Worm (Caenorhabditis elegans) whole organism, young adult: ENCODE measurements around the gene C56C10.7.
A peak's percentile ranks its signal among the peaks of the same experiment; 100 is the strongest.

Experiments used
- B0035.1 ChIP-seq: sonication (generic microtip); optimal IDR thresholded peaks from 2 replicates; lab custom pipeline; 2016; ENCODE audit warnings: missing genetic modification characterization, mild to moderate bottlenecking, missing compliant biosample characterization, missing genotype, missing genetic modification reagents
- B0336.3 ChIP-seq: fragments of 200-800 bp; sonication (Bioruptor generic); IDR thresholded peaks from 2 replicates; pipeline ENCODE4 v1.3.6; 2022; ENCODE audit warnings: missing genetic modification characterization, missing compliant biosample characterization
- C06A6.2 ChIP-seq: fragments of 200-800 bp; sonication (Bioruptor generic); conservative IDR thresholded peaks from 2 replicates; pipeline ENCODE4 v1.3.6; 2022; ENCODE audit warnings: missing genetic modification characterization, missing compliant biosample characterization
- F22D6.2 ChIP-seq: sonication (generic microtip); optimal IDR thresholded peaks from 2 replicates; lab custom pipeline; 2016; ENCODE audit warnings: mild to moderate bottlenecking, missing genetic modification characterization, missing compliant biosample characterization
- F23B12.7 ChIP-seq: sonication (generic microtip); optimal IDR thresholded peaks from 2 replicates; lab custom pipeline; 2017; ENCODE audit warnings: missing genetic modification characterization, mild to moderate bottlenecking, missing compliant biosample characterization, antibody characterized with exemption, moderate library complexity; ENCODE audit not compliant: insufficient read depth
- F39B2.1 ChIP-seq: fragments of 200-800 bp; sonication (Bioruptor generic); IDR thresholded peaks from 2 replicates; pipeline ENCODE4 v1.3.6; 2022; ENCODE audit warnings: missing genetic modification reagents, missing genetic modification characterization, missing compliant biosample characterization
- F52B5.7 ChIP-seq: sonication (generic microtip); optimal IDR thresholded peaks from 2 replicates; lab custom pipeline; 2016; ENCODE audit warnings: mild to moderate bottlenecking, missing genetic modification characterization, missing compliant biosample characterization
- K11D2.4 ChIP-seq: fragments of 200-800 bp; sonication (Bioruptor generic); IDR thresholded peaks from 2 replicates; pipeline ENCODE4 v1.3.6; 2022; ENCODE audit warnings: missing genetic modification reagents, missing genetic modification characterization, missing compliant biosample characterization
- Y95B8A.8 ChIP-seq: fragments of 200-800 bp; sonication (Bioruptor generic); IDR thresholded peaks from 2 replicates; pipeline ENCODE4 v1.3.6; 2022; ENCODE audit warnings: missing genetic modification reagents, missing genetic modification characterization, missing compliant biosample characterization
- aptf-3 ChIP-seq: fragments of 200-800 bp; sonication (Bioruptor generic); IDR thresholded peaks from 2 replicates; pipeline ENCODE4 v1.3.6; 2022; ENCODE audit warnings: missing genetic modification characterization, missing compliant biosample characterization
- atf-7 ChIP-seq: sonication (generic microtip); optimal IDR thresholded peaks from 2 replicates; lab custom pipeline; 2017; ENCODE audit warnings: mild to moderate bottlenecking, missing genetic modification characterization, missing compliant biosample characterization
- athp-1 ChIP-seq: sonication (generic microtip); optimal IDR thresholded peaks from 2 replicates; lab custom pipeline; 2017; ENCODE audit warnings: mild to moderate bottlenecking, missing genetic modification characterization, missing compliant biosample characterization
- attf-5 ChIP-seq: fragments of 200-800 bp; sonication (Bioruptor generic); optimal IDR thresholded peaks from 2 replicates; lab custom pipeline; 2018; ENCODE audit warnings: mild to moderate bottlenecking, missing genetic modification characterization, missing compliant biosample characterization
- bed-2 ChIP-seq: fragments of 200-800 bp; sonication (Bioruptor generic); IDR thresholded peaks from 2 replicates; pipeline ENCODE4 v1.3.6; 2022; ENCODE audit warnings: missing genetic modification reagents, missing genetic modification characterization, missing compliant biosample characterization
- ccch-3 ChIP-seq: fragments of 200-800 bp; sonication (Bioruptor generic); optimal IDR thresholded peaks from 2 replicates; lab custom pipeline; 2018; ENCODE audit warnings: mild to moderate bottlenecking, missing genetic modification characterization, missing compliant biosample characterization
- cebp-1 ChIP-seq, 2 experiments: fragments of 200-800 bp in 1 of 2; sonication (Bioruptor generic) in 1 of 2; sonication (generic microtip) in 1 of 2; IDR thresholded peaks in 1 of 2; optimal IDR thresholded peaks in 1 of 2; 2 replicates each; pipeline versions ENCODE4 v1.3.6 to Lab custom; 2017 to 2022; ENCODE audit warnings: missing compliant biosample characterization in 2 of 2, missing genetic modification characterization in 2 of 2, mild to moderate bottlenecking in 1 of 2, missing genetic modification reagents in 1 of 2, moderate library complexity in 1 of 2
- ceh-100 ChIP-seq: fragments of 200-800 bp; sonication (Bioruptor generic); IDR thresholded peaks from 2 replicates; pipeline ENCODE4 v1.3.6; 2022; ENCODE audit warnings: missing genetic modification reagents, missing genetic modification characterization, missing compliant biosample characterization
- ceh-79 ChIP-seq: sonication (generic microtip); optimal IDR thresholded peaks from 2 replicates; lab custom pipeline; 2017; ENCODE audit warnings: mild to moderate bottlenecking, missing genetic modification characterization, missing compliant biosample characterization
- dpff-1 ChIP-seq: sonication (generic microtip); optimal IDR thresholded peaks from 2 replicates; lab custom pipeline; 2017; ENCODE audit warnings: mild to moderate bottlenecking, missing genetic modification characterization, missing compliant biosample characterization
- dpl-1 ChIP-seq: fragments of 150-350 bp; optimal IDR thresholded peaks from 2 replicates; lab custom pipeline; 2014; ENCODE audit warnings: missing biosample characterization, missing genetic modification reagents, missing genetic modification characterization
- egl-44 ChIP-seq: fragments of 200-800 bp; sonication (Bioruptor generic); IDR thresholded peaks from 2 replicates; pipeline ENCODE4 v1.3.6; 2022; ENCODE audit warnings: missing genetic modification reagents, missing genetic modification characterization, missing compliant biosample characterization
- gei-17 ChIP-seq: fragments of 200-800 bp; sonication (Bioruptor generic); optimal IDR thresholded peaks from 2 replicates; lab custom pipeline; 2018; ENCODE audit warnings: mild to moderate bottlenecking, missing genetic modification characterization, missing compliant biosample characterization
- hlh-12 ChIP-seq: sonication (generic microtip); optimal IDR thresholded peaks from 2 replicates; lab custom pipeline; 2016; ENCODE audit warnings: missing genetic modification characterization, missing compliant biosample characterization
- lin-54 ChIP-seq: fragments of 200-800 bp; sonication (Bioruptor generic); optimal IDR thresholded peaks from 2 replicates; lab custom pipeline; 2018; ENCODE audit warnings: mild to moderate bottlenecking, missing genetic modification characterization, missing compliant biosample characterization
- lir-1 ChIP-seq: fragments of 200-800 bp; sonication (Bioruptor generic); conservative IDR thresholded peaks from 2 replicates; pipeline ENCODE4 v1.3.6; 2022; ENCODE audit warnings: missing genetic modification reagents, missing genetic modification characterization, missing compliant biosample characterization
- lsy-27 ChIP-seq: sonication (generic microtip); optimal IDR thresholded peaks from 2 replicates; lab custom pipeline; 2017; ENCODE audit warnings: missing genetic modification characterization, mild to moderate bottlenecking, missing compliant biosample characterization, antibody characterized with exemption, missing genotype, borderline replicate concordance; ENCODE audit not compliant: insufficient read depth
- madf-10 ChIP-seq: sonication (generic microtip); optimal IDR thresholded peaks from 2 replicates; lab custom pipeline; 2016; ENCODE audit warnings: mild to moderate bottlenecking, missing genetic modification characterization, missing compliant biosample characterization
- madf-3 ChIP-seq: fragments of 200-800 bp; sonication (Bioruptor generic); IDR thresholded peaks from 2 replicates; pipeline ENCODE4 v1.3.6; 2022; ENCODE audit warnings: missing genetic modification reagents, missing genetic modification characterization, missing compliant biosample characterization
- mel-28 ChIP-seq: sonication (generic microtip); optimal IDR thresholded peaks from 2 replicates; lab custom pipeline; 2016; ENCODE audit warnings: borderline replicate concordance, mild to moderate bottlenecking, missing genetic modification characterization, missing compliant biosample characterization
- mes-4 ChIP-seq: sonication (generic microtip); optimal IDR thresholded peaks from 2 replicates; lab custom pipeline; 2016; ENCODE audit warnings: missing genotype, missing genetic modification characterization, missing compliant biosample characterization
- nfyb-1 ChIP-seq: fragments of 200-800 bp; sonication (Bioruptor generic); IDR thresholded peaks from 2 replicates; pipeline ENCODE4 v1.3.6; 2022; ENCODE audit warnings: missing genetic modification reagents, missing genetic modification characterization, missing compliant biosample characterization
- nhr-27 ChIP-seq: fragments of 200-800 bp; sonication (Bioruptor generic); optimal IDR thresholded peaks from 2 replicates; lab custom pipeline; 2018; ENCODE audit warnings: mild to moderate bottlenecking, missing genetic modification characterization, moderate library complexity, missing compliant biosample characterization
- nhr-80 ChIP-seq: sonication (generic microtip); optimal IDR thresholded peaks from 2 replicates; lab custom pipeline; 2016; ENCODE audit warnings: missing genetic modification characterization, missing compliant biosample characterization
- nhr-90 ChIP-seq: sonication (generic microtip); optimal IDR thresholded peaks from 2 replicates; lab custom pipeline; 2016; ENCODE audit warnings: missing genotype, mild to moderate bottlenecking, missing genetic modification characterization, missing compliant biosample characterization
- pha-4 ChIP-seq: fragments of 150-350 bp; sonication (generic microtip); optimal IDR thresholded peaks from 2 replicates; lab custom pipeline; 2014; ENCODE audit warnings: missing biosample characterization, missing genetic modification reagents, missing genetic modification characterization
- rpc-1 ChIP-seq, 2 experiments: fragments of 150-350 bp in 1 of 2; sonication (generic microtip) in 1 of 2; optimal IDR thresholded peaks; 2 replicates each; lab custom pipeline; 2014 to 2018; ENCODE audit warnings: missing biosample characterization in 1 of 2, missing genetic modification characterization in 1 of 2, missing genetic modification reagents in 1 of 2, missing genotype in 1 of 2
- sdz-38 ChIP-seq: sonication (generic microtip); optimal IDR thresholded peaks from 2 replicates; lab custom pipeline; 2016; ENCODE audit warnings: missing genotype, missing genetic modification characterization, missing compliant biosample characterization
- sea-2 ChIP-seq: fragments of 200-800 bp; sonication (Bioruptor generic); IDR thresholded peaks from 2 replicates; pipeline ENCODE4 v1.3.6; 2022; ENCODE audit warnings: missing genetic modification characterization, missing compliant biosample characterization
- snpc-1.3 ChIP-seq: sonication (generic microtip); optimal IDR thresholded peaks from 2 replicates; lab custom pipeline; 2017; ENCODE audit warnings: missing genetic modification characterization, mild to moderate bottlenecking, missing compliant biosample characterization, antibody characterized with exemption, moderate library complexity, missing genotype, missing genetic modification reagents; ENCODE audit not compliant: insufficient read depth
- snpc-4 ChIP-seq, 5 experiments: fragments of 150-350 bp in 1 of 5; sonication (generic microtip) in 4 of 5; optimal IDR thresholded peaks; 2 replicates each; lab custom pipeline; 2014 to 2018; ENCODE audit warnings: missing genetic modification characterization in 5 of 5, missing biosample characterization in 3 of 5, antibody characterized with exemption in 2 of 5, mild to moderate bottlenecking in 2 of 5, missing compliant biosample characterization in 2 of 5, missing genotype in 2 of 5, moderate library complexity in 2 of 5, missing genetic modification reagents in 1 of 5
- tbx-9 ChIP-seq: sonication (generic microtip); optimal IDR thresholded peaks from 2 replicates; lab custom pipeline; 2016; ENCODE audit warnings: borderline replicate concordance, missing genetic modification characterization, inconsistent platforms, missing compliant biosample characterization
- unc-62 ChIP-seq: fragments of 150-350 bp; optimal IDR thresholded peaks from 2 replicates; lab custom pipeline; 2014; ENCODE audit warnings: missing biosample characterization, missing genetic modification reagents, missing genetic modification characterization
- xnd-1 ChIP-seq: sonication (generic microtip); optimal IDR thresholded peaks from 2 replicates; lab custom pipeline; 2016; ENCODE audit warnings: missing genotype, missing genetic modification reagents, missing genetic modification characterization, missing compliant biosample characterization
- ztf-26 ChIP-seq: sonication (generic microtip); optimal IDR thresholded peaks from 2 replicates; lab custom pipeline; 2017; ENCODE audit warnings: missing genetic modification characterization, missing compliant biosample characterization
- ztf-28 ChIP-seq: fragments of 200-800 bp; sonication (Bioruptor generic); IDR thresholded peaks from 2 replicates; pipeline ENCODE4 v1.3.6; 2022; ENCODE audit warnings: missing genetic modification reagents, missing genetic modification characterization, missing compliant biosample characterization
- ztf-3 ChIP-seq: fragments of 200-800 bp; sonication (Bioruptor generic); optimal IDR thresholded peaks from 2 replicates; lab custom pipeline; 2018; ENCODE audit warnings: mild to moderate bottlenecking, missing genetic modification characterization, missing compliant biosample characterization
- ztf-6 ChIP-seq: fragments of 200-800 bp; sonication (Bioruptor generic); IDR thresholded peaks from 2 replicates; pipeline ENCODE4 v1.3.6; 2022; ENCODE audit warnings: missing genetic modification reagents, missing genetic modification characterization, missing compliant biosample characterization

C56C10.7 gene

DNA sequence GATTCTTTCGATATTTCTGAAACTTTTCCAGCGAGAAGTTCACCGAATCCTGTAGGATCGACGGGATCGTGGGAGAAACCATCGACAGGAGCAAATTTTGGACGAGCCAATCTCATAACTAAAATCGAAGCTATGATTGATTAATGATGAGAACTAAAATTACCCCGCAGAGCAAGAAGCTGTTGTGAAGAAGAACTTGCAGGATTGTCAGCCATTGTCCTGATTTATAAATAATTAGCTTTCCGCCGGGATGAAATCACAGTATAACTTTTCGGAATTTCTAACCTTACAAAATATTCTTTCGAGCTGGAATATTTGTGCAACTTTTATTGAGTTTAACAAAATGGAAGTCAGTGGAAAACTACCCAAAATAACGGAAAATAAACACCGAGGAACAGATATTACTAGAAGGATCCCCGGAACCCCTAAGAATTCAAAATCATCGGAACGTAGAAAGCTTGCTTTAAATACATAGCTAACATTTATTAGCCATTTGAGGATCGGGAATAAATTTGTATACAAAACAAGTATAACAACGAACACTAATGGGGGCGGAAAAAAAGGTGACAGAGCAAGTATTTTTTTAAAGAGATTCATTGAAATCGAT, at the start of gene C56C10.7:
TSS of gene C56C10.7 (minus strand) at position 312 of the 607 bp plus-strand sequence.
- no peak for TF ChIP-seq rpc-1 (optimal IDR thresholded peaks at IDR 0.05; lab: Kevin White, UChicago)
- TF ChIP-seq rpc-1 (tag; optimal IDR thresholded peaks at IDR 0.05; lab: Kevin White, UChicago) = no peak
- TF ChIP-seq gei-17 (GFP tag; lab: Kevin White, UChicago) = no peak
- no peak for TF ChIP-seq Y95B8A.8 (GFP tag; lab: Robert Waterston, UW)
- TF ChIP-seq xnd-1 = peak; percentile 38
- TF ChIP-seq bed-2 (GFP tag; lab: Robert Waterston, UW) = no peak
- peak; percentile 94 for TF ChIP-seq B0336.3
- no peak for TF ChIP-seq K11D2.4 (GFP tag; lab: Robert Waterston, UW)
- no peak for TF ChIP-seq ztf-3 (GFP tag; lab: Kevin White, UChicago)
- TF ChIP-seq ccch-3 = no peak
- TF ChIP-seq C06A6.2 (GFP tag; lab: Robert Waterston, UW) = no peak
- no peak for TF ChIP-seq tbx-9 (tag; lab: Kevin White, UChicago)
- no peak for TF ChIP-seq nhr-80 (tag; lab: Kevin White, UChicago)
- peak; percentile 34 for TF ChIP-seq dpff-1 (tag; lab: Kevin White, UChicago)
- TF ChIP-seq cebp-1 (GFP tag; IDR thresholded peaks at IDR 0.05; lab: Robert Waterston, UW) = no peak
- TF ChIP-seq cebp-1 (tag; optimal IDR thresholded peaks at IDR 0.05; lab: Kevin White, UChicago) = peak; percentile 54
- peak; percentile 13 for TF ChIP-seq mes-4 (tag; lab: Kevin White, UChicago)
- TF ChIP-seq ceh-79 = peak; percentile 3
- no peak for TF ChIP-seq unc-62
- TF ChIP-seq pha-4 (tag; lab: Kevin White, UChicago) = no peak
- TF ChIP-seq egl-44 (GFP tag; lab: Robert Waterston, UW) = peak; percentile 43
- no peak for TF ChIP-seq mel-28 (tag; lab: Kevin White, UChicago)
- peak; percentile 69; the same call in 1 of the 2 replicates for TF ChIP-seq nfyb-1
- peak; percentile 29 for TF ChIP-seq B0035.1
- TF ChIP-seq ztf-6 (GFP tag; lab: Robert Waterston, UW) = no peak
- peak; percentile 34 for TF ChIP-seq ztf-26 (tag; lab: Kevin White, UChicago)
- TF ChIP-seq madf-10 (tag; lab: Kevin White, UChicago) = peak; percentile 34
- TF ChIP-seq ceh-100 = peak; percentile 63
- TF ChIP-seq athp-1 = peak; percentile 76
- no peak for TF ChIP-seq attf-5 (GFP tag; lab: Kevin White, UChicago)
- no peak for TF ChIP-seq sea-2
- TF ChIP-seq lin-54 (GFP tag; lab: Kevin White, UChicago) = peak; percentile 79
- TF ChIP-seq nhr-27 (tag; lab: Kevin White, UChicago) = peak; percentile 49
- no peak for TF ChIP-seq F23B12.7 (tag; lab: Kevin White, UChicago)
- TF ChIP-seq snpc-1.3 (tag; lab: Kevin White, UChicago) = peak; percentile 67
- TF ChIP-seq snpc-4 (GFP tag; optimal IDR thresholded peaks at IDR 0.05; lab: Kevin White, UChicago) = peak; percentile 44
- peak in 2 of 4 experiments; percentile 30 to 61 for TF ChIP-seq snpc-4 (tag; optimal IDR thresholded peaks at IDR 0.05; lab: Kevin White, UChicago)
- TF ChIP-seq madf-3 = peak; percentile 94
- TF ChIP-seq sdz-38 (tag; lab: Kevin White, UChicago) = no peak
- TF ChIP-seq F39B2.1 (GFP tag; lab: Robert Waterston, UW) = peak; percentile 91
- TF ChIP-seq F22D6.2 = no peak
- TF ChIP-seq lsy-27 (tag; lab: Kevin White, UChicago) = no peak
- TF ChIP-seq F52B5.7 (tag; lab: Kevin White, UChicago) = peak; percentile 36
- TF ChIP-seq aptf-3 = peak; percentile 60; the same call in 1 of the 2 replicates
- TF ChIP-seq ztf-28 (GFP tag; lab: Robert Waterston, UW) = no peak
- 0 out of 2 replicates have a peak, but pooled peaks have one; percentile 30 for TF ChIP-seq lir-1 (GFP tag; lab: Robert Waterston, UW)
- no peak for TF ChIP-seq nhr-90 (tag; lab: Kevin White, UChicago)
- no peak for TF ChIP-seq dpl-1 (GFP tag; lab: Kevin White, UChicago)
- peak; percentile 55 for TF ChIP-seq atf-7 (tag; lab: Kevin White, UChicago)
- TF ChIP-seq hlh-12 = no peak
